Fruit fly (Drosophila melanogaster) whole organism, adult: ENCODE measurements around the gene CG15043.

ENCODE experiments used
- CG11617 ChIP-seq: fragments of 200-800 bp; sonication (Bioruptor generic); optimal IDR thresholded peaks from 2 replicates; lab custom pipeline; 2017; ENCODE audit warnings: mild to moderate bottlenecking, missing biosample characterization, missing genetic modification reagents, missing genetic modification characterization
- CG12768 ChIP-seq: fragments of 200-800 bp; sonication (Bioruptor generic); optimal IDR thresholded peaks from 2 replicates; lab custom pipeline; 2017; ENCODE audit warnings: missing biosample characterization, missing genetic modification characterization, mild to moderate bottlenecking, moderate library complexity, missing genetic modification reagents
- CG14711 ChIP-seq: fragments of 200-800 bp; sonication (Bioruptor generic); optimal IDR thresholded peaks from 2 replicates; lab custom pipeline; 2018; ENCODE audit warnings: missing biosample characterization, mild to moderate bottlenecking, missing genetic modification characterization, moderate library complexity
- CG1620 ChIP-seq: fragments of 200-800 bp; sonication (Bioruptor generic); optimal IDR thresholded peaks from 2 replicates; lab custom pipeline; 2016; ENCODE audit warnings: missing biosample characterization, missing genetic modification characterization
- CG33017 ChIP-seq: fragments of 200-800 bp; sonication (Bioruptor generic); optimal IDR thresholded peaks from 2 replicates; lab custom pipeline; 2018; ENCODE audit warnings: missing biosample characterization, mild to moderate bottlenecking, missing genetic modification characterization, moderate library complexity
- CG5204 ChIP-seq: fragments of 200-800 bp; sonication (Bioruptor generic); optimal IDR thresholded peaks from 2 replicates; lab custom pipeline; 2016; ENCODE audit warnings: missing biosample characterization, missing genetic modification characterization
- CG7045 ChIP-seq: fragments of 200-800 bp; sonication (Bioruptor generic); optimal IDR thresholded peaks from 2 replicates; lab custom pipeline; 2017; ENCODE audit warnings: missing biosample characterization, mild to moderate bottlenecking, missing genetic modification characterization
- CG7101 ChIP-seq: fragments of 200-800 bp; sonication (Bioruptor generic); optimal IDR thresholded peaks from 2 replicates; lab custom pipeline; 2018; ENCODE audit warnings: missing biosample characterization, mild to moderate bottlenecking, missing genetic modification characterization, moderate library complexity
- Clk ChIP-seq: fragments of 200-800 bp; sonication (Bioruptor generic); optimal IDR thresholded peaks from 2 replicates; lab custom pipeline; 2017; ENCODE audit warnings: missing biosample characterization, missing genetic modification characterization
- Crg-1 ChIP-seq: fragments of 200-800 bp; sonication (Bioruptor generic); optimal IDR thresholded peaks from 2 replicates; lab custom pipeline; 2016; ENCODE audit warnings: missing biosample characterization, missing genetic modification characterization
- Hr96 ChIP-seq: fragments of 200-800 bp; sonication (Bioruptor generic); optimal IDR thresholded peaks from 2 replicates; lab custom pipeline; 2016; ENCODE audit warnings: missing biosample characterization, missing genetic modification characterization
- Mnt ChIP-seq: fragments of 200-800 bp; sonication (Bioruptor generic); optimal IDR thresholded peaks from 2 replicates; lab custom pipeline; 2016; ENCODE audit warnings: missing biosample characterization, mild to moderate bottlenecking, missing genetic modification characterization
- bab1 ChIP-seq: fragments of 200-800 bp; sonication (Bioruptor generic); optimal IDR thresholded peaks from 3 replicates; lab custom pipeline; 2019; ENCODE audit warnings: missing biosample characterization, mild to moderate bottlenecking, missing genetic modification characterization, moderate library complexity
- cic ChIP-seq: fragments of 200-800 bp; sonication (Bioruptor generic); optimal IDR thresholded peaks from 2 replicates; lab custom pipeline; 2017; ENCODE audit warnings: missing biosample characterization, mild to moderate bottlenecking, missing genetic modification characterization, moderate library complexity
- cnc ChIP-seq, 2 experiments: fragments of >200 bp; optimal IDR thresholded peaks; 2 replicates each; lab custom pipeline; 2017
- kay ChIP-seq: fragments of 200-800 bp; sonication (Bioruptor generic); peaks from one replicate; lab custom pipeline; 2016; ENCODE audit warnings: missing biosample characterization, missing genetic modification characterization, borderline replicate concordance
- ovo ChIP-seq: fragments of 200-800 bp; sonication (Bioruptor generic); optimal IDR thresholded peaks from 2 replicates; lab custom pipeline; 2016; ENCODE audit warnings: missing biosample characterization, missing genetic modification characterization
- pad ChIP-seq: fragments of 200-800 bp; sonication (Bioruptor generic); optimal IDR thresholded peaks from 3 replicates; lab custom pipeline; 2017; ENCODE audit warnings: missing biosample characterization, missing genetic modification characterization, mild to moderate bottlenecking, moderate library complexity, missing genetic modification reagents
- tj ChIP-seq: fragments of 200-800 bp; sonication (Bioruptor generic); optimal IDR thresholded peaks from 3 replicates; lab custom pipeline; 2017; ENCODE audit warnings: missing biosample characterization, mild to moderate bottlenecking, missing genetic modification characterization, moderate library complexity
- toe ChIP-seq: fragments of 200-800 bp; sonication (Bioruptor generic); optimal IDR thresholded peaks from 2 replicates; lab custom pipeline; 2016; ENCODE audit warnings: missing biosample characterization, missing genetic modification characterization

CG15043 gene

dm6 chrX:18489509-18489908 is 4.5 kb downstream of the CG15043 start, which contains the start of gene CG15046:
Gene CG15046, minus strand, starts transcription at chrX:18489620.
- no peak for TF ChIP-seq Mnt
- no peak for TF ChIP-seq cnc (optimal IDR thresholded peaks at IDR 0.05; lab: Kevin White, UChicago)
- no peak for TF ChIP-seq pad
- no peak for TF ChIP-seq tj (GFP tag; lab: Kevin White, UChicago)
- TF ChIP-seq CG12768 (GFP tag; lab: Kevin White, UChicago): no peak
- TF ChIP-seq kay (GFP tag; lab: Kevin White, UChicago): no peak
- no peak for TF ChIP-seq CG33017 (tag; lab: Kevin White, UChicago)
- no peak for TF ChIP-seq CG1620
- no peak for TF ChIP-seq Hr96
- TF ChIP-seq cic (GFP tag; lab: Kevin White, UChicago): no peak
- no peak for TF ChIP-seq CG14711
- TF ChIP-seq CG7045: no peak
- TF ChIP-seq ovo (GFP tag; lab: Kevin White, UChicago): no peak
- no peak for TF ChIP-seq CG11617 (GFP tag; lab: Kevin White, UChicago)
- no peak for TF ChIP-seq CG5204
- TF ChIP-seq Crg-1 (GFP tag; lab: Kevin White, UChicago): no peak

dm6 chrX:18486356-18487059 is 7.5 kb downstream of the CG15043 start, which contains the start of gene psh:
Gene psh, minus strand, starts transcription at chrX:18486921.
- TF ChIP-seq Mnt (peak; percentile 20), ovo (GFP tag; lab: Kevin White, UChicago) (no peak), toe (GFP tag; lab: Kevin White, UChicago) (no peak), Hr96 (no peak), Clk (GFP tag; lab: Kevin White, UChicago) (no peak), cic (GFP tag; lab: Kevin White, UChicago) (peak; percentile 42), kay (GFP tag; lab: Kevin White, UChicago) (no peak), cnc (optimal IDR thresholded peaks at IDR 0.05; lab: Kevin White, UChicago) (no peak)

- TF ChIP-seq Crg-1 (GFP tag; lab: Kevin White, UChicago): no peak
- no peak for TF ChIP-seq CG7045
- TF ChIP-seq cnc (optimal IDR thresholded peaks at IDR 0.05; lab: Kevin White, UChicago): no peak
- no peak for TF ChIP-seq CG11617 (GFP tag; lab: Kevin White, UChicago)
- TF ChIP-seq cic (GFP tag; lab: Kevin White, UChicago): no peak
- TF ChIP-seq Hr96: no peak
- no peak for TF ChIP-seq CG1620
- no peak for TF ChIP-seq tj (GFP tag; lab: Kevin White, UChicago)
Observed at dm6 chrX:18483261-18484218, 10.4 kb downstream of the CG15043 start, which contains the start of gene Hayan. Gene Hayan, minus strand, starts transcription at chrX:18483772.

dm6 chrX:18482537-18482936 is 11.4 kb downstream of the CG15043 start:
- TF ChIP-seq Clk (GFP tag; lab: Kevin White, UChicago) (no peak), pad (no peak), CG7045 (no peak), CG33017 (tag; lab: Kevin White, UChicago) (no peak), kay (GFP tag; lab: Kevin White, UChicago) (no peak), CG11617 (GFP tag; lab: Kevin White, UChicago) (no peak), CG12768 (GFP tag; lab: Kevin White, UChicago) (no peak), bab1 (GFP tag; lab: Kevin White, UChicago) (no peak), CG7101 (tag; lab: Kevin White, UChicago) (no peak), cnc (optimal IDR thresholded peaks at IDR 0.05; lab: Kevin White, UChicago) (no peak), CG1620 (no peak), cic (GFP tag; lab: Kevin White, UChicago) (no peak), tj (GFP tag; lab: Kevin White, UChicago) (no peak), CG14711 (no peak), toe (GFP tag; lab: Kevin White, UChicago) (no peak), Mnt (no peak), CG5204 (no peak)

dm6 chrX:18479307-18480134 is 14.4 kb downstream of the CG15043 start, which contains the start of gene CG32547:
Gene CG32547, minus strand, starts transcription at chrX:18479487.
- TF ChIP-seq Crg-1 (GFP tag; lab: Kevin White, UChicago): no peak
- no peak for TF ChIP-seq toe (GFP tag; lab: Kevin White, UChicago)
- peak; percentile 57 for TF ChIP-seq bab1 (GFP tag; lab: Kevin White, UChicago)
- peak; percentile 29 for TF ChIP-seq CG14711
- peak; percentile 0 for TF ChIP-seq CG7101 (tag; lab: Kevin White, UChicago)
- peak; percentile 15 for TF ChIP-seq pad
